In the genomic region with DNA sequence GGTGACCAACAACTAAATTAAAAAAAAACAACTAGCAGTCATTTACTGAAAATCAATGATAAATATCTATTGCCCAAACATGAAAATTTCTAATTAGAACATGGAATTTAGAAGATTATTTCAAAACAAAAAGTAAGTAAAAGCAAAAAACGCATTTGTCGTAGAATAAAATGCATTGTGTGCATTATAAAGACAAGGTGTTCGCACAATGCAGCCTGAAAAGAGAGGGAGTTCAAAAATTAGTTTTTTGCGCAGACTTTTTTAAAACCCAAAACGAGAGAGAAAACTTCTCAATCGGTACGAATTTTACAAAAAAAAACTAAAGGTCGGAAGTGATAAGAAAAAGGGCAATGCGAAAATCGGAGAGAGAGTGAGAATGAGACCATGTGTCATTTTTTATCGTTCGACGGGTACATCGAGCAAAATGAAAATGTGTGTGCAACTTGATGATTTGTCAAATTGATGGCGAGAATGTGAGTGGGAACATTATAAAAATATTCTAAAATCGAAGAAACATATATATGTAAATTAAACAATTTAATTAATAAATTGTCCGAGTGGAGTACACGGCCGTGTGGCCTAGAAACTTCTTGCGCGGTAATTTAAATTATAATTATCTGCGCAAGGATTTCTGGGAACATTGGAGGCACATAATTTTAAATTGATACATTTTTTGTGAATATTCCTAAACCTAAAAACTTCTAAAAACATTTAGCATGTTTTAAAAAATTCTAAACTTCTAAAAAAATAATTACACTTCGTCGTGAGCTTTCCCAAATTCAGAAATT, we compare ENCODE assay signal across 5 worm cellular contexts.
TF ChIP-seq lines count a peak whose summit lies in the region.

No protein-coding gene starts in this region.

TF ChIP-seq in whole organism, L1 larva, 84 proteins besides CTCF, POLR2A, EP300 and RAD21 (continues in another document):
- TF ChIP-seq dsc-1 (tag; optimal IDR thresholded peaks at IDR 0.05; lab: Kevin White, UChicago) = peak; percentile 21
- TF ChIP-seq sptf-1 (tag; optimal IDR thresholded peaks at IDR 0.05; lab: Kevin White, UChicago) = no peak
- peak; percentile 29 for TF ChIP-seq blmp-1 (tag; optimal IDR thresholded peaks at IDR 0.05; lab: Kevin White, UChicago)
- TF ChIP-seq mep-1 (tag; optimal IDR thresholded peaks at IDR 0.05; lab: Kevin White, UChicago) = peak; percentile 60
- no peak for TF ChIP-seq fkh-8 (tag; optimal IDR thresholded peaks at IDR 0.05; lab: Kevin White, UChicago)
- TF ChIP-seq skn-1 (tag; optimal IDR thresholded peaks at IDR 0.05; lab: Kevin White, UChicago) = peak; percentile 13
- peak in 2 of 3 experiments; percentile 18 to 21 for TF ChIP-seq ceh-82 (tag; optimal IDR thresholded peaks at IDR 0.05; lab: Kevin White, UChicago)
- peak; percentile 17 for TF ChIP-seq tbx-2 (tag; optimal IDR thresholded peaks at IDR 0.05; lab: Kevin White, UChicago)
- peak; percentile 40 for TF ChIP-seq elt-2 (tag; optimal IDR thresholded peaks at IDR 0.05; lab: Kevin White, UChicago)
- peak; percentile 54 for TF ChIP-seq nhr-19 (GFP tag; conservative IDR thresholded peaks at IDR 0.05; lab: Robert Waterston, UW)
- TF ChIP-seq lin-35 (GFP tag; optimal IDR thresholded peaks at IDR 0.05; lab: Kevin White, UChicago) = peak; percentile 94 to 96
- TF ChIP-seq hlh-4 (tag; optimal IDR thresholded peaks at IDR 0.05; lab: Kevin White, UChicago) = no peak
- no peak for TF ChIP-seq ceh-63 (GFP tag; optimal IDR thresholded peaks at IDR 0.05; lab: Kevin White, UChicago)
- TF ChIP-seq lin-14 (GFP tag; optimal IDR thresholded peaks at IDR 0.05; lab: Kevin White, UChicago) = peak; percentile 36
- TF ChIP-seq snpc-4 (tag; optimal IDR thresholded peaks at IDR 0.05; lab: Kevin White, UChicago) = no peak

TF ChIP-seq in whole organism, L3 larva, 47 proteins besides CTCF, POLR2A, EP300 and RAD21:
- TF ChIP-seq nhr-23 (tag; optimal IDR thresholded peaks at IDR 0.05; lab: Kevin White, UChicago) (peak; percentile 19), skn-1 (tag; optimal IDR thresholded peaks at IDR 0.05; lab: Kevin White, UChicago) (peak; percentile 23), elt-3 (tag; optimal IDR thresholded peaks at IDR 0.05; lab: Kevin White, UChicago) (peak in 1 of 3 experiments; percentile 31), nfya-1 (tag; optimal IDR thresholded peaks at IDR 0.05; lab: Kevin White, UChicago; ENCODE audit: insufficient read depth) (peak; percentile 47), nhr-77 (tag; optimal IDR thresholded peaks at IDR 0.05; lab: Kevin White, UChicago) (no peak), pqm-1 (tag; optimal IDR thresholded peaks at IDR 0.05; lab: Kevin White, UChicago) (peak; percentile 54), zag-1 (tag; optimal IDR thresholded peaks at IDR 0.05; lab: Kevin White, UChicago) (no peak), mml-1 (tag; optimal IDR thresholded peaks at IDR 0.05; lab: Kevin White, UChicago) (no peak), pha-4 (tag; optimal IDR thresholded peaks at IDR 0.05; lab: Kevin White, UChicago) (peak; percentile 46), elt-2 (tag; optimal IDR thresholded peaks at IDR 0.05; lab: Kevin White, UChicago) (peak; percentile 70)

TF ChIP-seq in whole organism, early embryonic, 17 proteins besides CTCF, POLR2A, EP300 and RAD21:
- TF ChIP-seq hmg-4 (GFP tag; optimal IDR thresholded peaks at IDR 0.05; lab: Kevin White, UChicago) (no peak), sea-1 (GFP tag; conservative IDR thresholded peaks at IDR 0.05; lab: Robert Waterston, UW) (no peak), hnd-1 (tag; optimal IDR thresholded peaks at IDR 0.05; lab: Kevin White, UChicago) (no peak), tbx-37 (GFP tag; conservative IDR thresholded peaks at IDR 0.05; lab: Robert Waterston, UW) (peak; percentile 57; the same call in 1 of the 2 replicates), pes-1 (GFP tag; IDR thresholded peaks at IDR 0.05; lab: Robert Waterston, UW) (peak; percentile 26; the same call in 1 of the 2 replicates), flt-1 (GFP tag; IDR thresholded peaks at IDR 0.05; lab: Robert Waterston, UW) (no peak), tbx-11 (GFP tag; IDR thresholded peaks at IDR 0.05; lab: Robert Waterston, UW) (no peak), B0310.2 (tag; optimal IDR thresholded peaks at IDR 0.05; lab: Kevin White, UChicago) (no peak), scrt-1 (GFP tag; IDR thresholded peaks at IDR 0.05; lab: Robert Waterston, UW) (no peak), ceh-13 (GFP tag; optimal IDR thresholded peaks at IDR 0.05; lab: Kevin White, UChicago) (no peak), F13C5.2 (tag; optimal IDR thresholded peaks at IDR 0.05; lab: Kevin White, UChicago) (peak; percentile 12), tra-4 (tag; optimal IDR thresholded peaks at IDR 0.05; lab: Kevin White, UChicago) (no peak), ets-7 (tag; optimal IDR thresholded peaks at IDR 0.05; lab: Kevin White, UChicago) (no peak), ceh-36 (tag; optimal IDR thresholded peaks at IDR 0.05; lab: Kevin White, UChicago) (no peak), ama-1 (optimal IDR thresholded peaks at IDR 0.05; lab: Kevin White, UChicago) (no peak), hmbx-1 (tag; optimal IDR thresholded peaks at IDR 0.05; lab: Kevin White, UChicago) (no peak), aly-1 (tag; optimal IDR thresholded peaks at IDR 0.05; lab: Kevin White, UChicago) (no peak)

TF ChIP-seq in whole organism, midembryonic, 9 proteins besides CTCF, POLR2A, EP300 and RAD21:
- TF ChIP-seq ref-1 (GFP tag; conservative IDR thresholded peaks at IDR 0.05; lab: Robert Waterston, UW) (no peak), ztf-23 (GFP tag; IDR thresholded peaks at IDR 0.05; lab: Robert Waterston, UW) (0 out of 2 replicates have a peak, but pooled peaks have one; percentile 29)

TF ChIP-seq in whole organism, young adult, 124 proteins besides CTCF, POLR2A, EP300 and RAD21 (continues in another document):
- TF ChIP-seq mxl-1 (tag; optimal IDR thresholded peaks at IDR 0.05; lab: Kevin White, UChicago) (no peak), let-526 (GFP tag; IDR thresholded peaks at IDR 0.05; lab: Robert Waterston, UW) (no peak), Y79H2A.3 (GFP tag; conservative IDR thresholded peaks at IDR 0.05; lab: Robert Waterston, UW) (no peak), cebp-1 (GFP tag; IDR thresholded peaks at IDR 0.05; lab: Robert Waterston, UW) (no peak), cebp-1 (tag; optimal IDR thresholded peaks at IDR 0.05; lab: Kevin White, UChicago) (peak; percentile 9), chd-7 (tag; optimal IDR thresholded peaks at IDR 0.05; lab: Kevin White, UChicago) (no peak), tlf-1 (GFP tag; optimal IDR thresholded peaks at IDR 0.05; lab: Kevin White, UChicago) (no peak), ztf-22 (GFP tag; optimal IDR thresholded peaks at IDR 0.05; lab: Kevin White, UChicago) (no peak), madf-8 (GFP tag; conservative IDR thresholded peaks at IDR 0.05; lab: Robert Waterston, UW) (0 out of 2 replicates have a peak, but pooled peaks have one; percentile 10), T26A5.8 (tag; optimal IDR thresholded peaks at IDR 0.05; lab: Kevin White, UChicago) (no peak), B0261.1 (tag; optimal IDR thresholded peaks at IDR 0.05; lab: Kevin White, UChicago) (no peak), Y56A3A.18 (GFP tag; IDR thresholded peaks at IDR 0.05; lab: Robert Waterston, UW) (no peak), somi-1 (GFP tag; optimal IDR thresholded peaks at IDR 0.05; lab: Kevin White, UChicago) (no peak), ztf-6 (GFP tag; IDR thresholded peaks at IDR 0.05; lab: Robert Waterston, UW) (no peak), let-607 (tag; optimal IDR thresholded peaks at IDR 0.05; lab: Kevin White, UChicago) (no peak), ceh-100 (GFP tag; IDR thresholded peaks at IDR 0.05; lab: Robert Waterston, UW) (no peak), unc-62 (GFP tag; optimal IDR thresholded peaks at IDR 0.05; lab: Kevin White, UChicago) (no peak), lin-26 (GFP tag; IDR thresholded peaks at IDR 0.05; lab: Robert Waterston, UW) (no peak), dpff-1 (tag; optimal IDR thresholded peaks at IDR 0.05; lab: Kevin White, UChicago) (no peak), F57C9.4 (tag; optimal IDR thresholded peaks at IDR 0.05; lab: Kevin White, UChicago) (no peak), hlh-12 (tag; optimal IDR thresholded peaks at IDR 0.05; lab: Kevin White, UChicago) (no peak), lin-40 (tag; optimal IDR thresholded peaks at IDR 0.05; lab: Kevin White, UChicago) (peak; percentile 41), F57A8.1 (GFP tag; optimal IDR thresholded peaks at IDR 0.05; lab: Kevin White, UChicago) (no peak), nhr-27 (tag; optimal IDR thresholded peaks at IDR 0.05; lab: Kevin White, UChicago) (no peak), madf-10 (tag; optimal IDR thresholded peaks at IDR 0.05; lab: Kevin White, UChicago) (no peak), attf-3 (GFP tag; conservative IDR thresholded peaks at IDR 0.05; lab: Robert Waterston, UW) (no peak), F33H1.4 (GFP tag; IDR thresholded peaks at IDR 0.05; lab: Robert Waterston, UW) (no peak), repo-1 (tag; optimal IDR thresholded peaks at IDR 0.05; lab: Kevin White, UChicago) (no peak), aptf-3 (GFP tag; IDR thresholded peaks at IDR 0.05; lab: Robert Waterston, UW) (no peak), nfya-2 (GFP tag; IDR thresholded peaks at IDR 0.05; lab: Robert Waterston, UW) (no peak), zim-3 (tag; optimal IDR thresholded peaks at IDR 0.05; lab: Kevin White, UChicago) (no peak), pha-4 (tag; optimal IDR thresholded peaks at IDR 0.05; lab: Kevin White, UChicago) (no peak), ceh-40 (GFP tag; IDR thresholded peaks at IDR 0.05; lab: Robert Waterston, UW) (no peak), hmg-20 (GFP tag; IDR thresholded peaks at IDR 0.05; lab: Robert Waterston, UW) (no peak), ztf-18 (tag; optimal IDR thresholded peaks at IDR 0.05; lab: Kevin White, UChicago) (no peak), nhr-90 (tag; optimal IDR thresholded peaks at IDR 0.05; lab: Kevin White, UChicago) (no peak), madf-6 (GFP tag; IDR thresholded peaks at IDR 0.05; lab: Robert Waterston, UW) (peak; percentile 60; the same call in 1 of the 2 replicates), cebp-2 (GFP tag; IDR thresholded peaks at IDR 0.05; lab: Robert Waterston, UW) (no peak), nhr-179 (tag; optimal IDR thresholded peaks at IDR 0.05; lab: Kevin White, UChicago) (no peak), B0336.3 (GFP tag; IDR thresholded peaks at IDR 0.05; lab: Robert Waterston, UW) (no peak), attf-5 (GFP tag; optimal IDR thresholded peaks at IDR 0.05; lab: Kevin White, UChicago) (peak; percentile 17), zfh-2 (GFP tag; conservative IDR thresholded peaks at IDR 0.05; lab: Robert Waterston, UW) (no peak), F22D6.2 (tag; optimal IDR thresholded peaks at IDR 0.05; lab: Kevin White, UChicago) (no peak), lin-54 (GFP tag; optimal IDR thresholded peaks at IDR 0.05; lab: Kevin White, UChicago) (peak; percentile 66), ccch-3 (GFP tag; optimal IDR thresholded peaks at IDR 0.05; lab: Kevin White, UChicago) (no peak), F52B5.7 (tag; optimal IDR thresholded peaks at IDR 0.05; lab: Kevin White, UChicago) (no peak)
